Worm (Caenorhabditis elegans): Measurements from ENCODE around the gene E01G4.5.

Gene E01G4.5

ce11 chrII:13521977-13522404 lies 49.8 kb downstream of the E01G4.5 start (continued):
- TF ChIP-seq snpc-1.2 (GFP tag; IDR thresholded peaks at IDR 0.05): peak; percentile 20; the same call in 1 of the 2 replicates
- TF ChIP-seq nhr-42 (GFP tag; IDR thresholded peaks at IDR 0.05): no peak; the same call in 1 of the 2 replicates
- TF ChIP-seq T26A8.4 (GFP tag; IDR thresholded peaks at IDR 0.05): no peak; the same call in 1 of the 2 replicates
- TF ChIP-seq mes-2 (tag; optimal IDR thresholded peaks at IDR 0.05; ENCODE audit: poor library complexity, severe bottlenecking): no peak
- TF ChIP-seq T20F7.1 (GFP tag; optimal IDR thresholded peaks at IDR 0.05): no peak
- no peak for TF ChIP-seq nhr-77 (tag; optimal IDR thresholded peaks at IDR 0.05)
- no peak for TF ChIP-seq spr-3 (GFP tag; optimal IDR thresholded peaks at IDR 0.05)
- TF ChIP-seq Y105C5A.15 (GFP tag; IDR thresholded peaks at IDR 0.05): no peak
- 0 out of 2 replicates have a peak, but pooled peaks have one; percentile 5 for TF ChIP-seq egl-43 (GFP tag; IDR thresholded peaks at IDR 0.05)
- no peak for TF ChIP-seq pqm-1 (tag; optimal IDR thresholded peaks at IDR 0.05)
- TF ChIP-seq tag-97 (GFP tag; IDR thresholded peaks at IDR 0.05): no peak
- no peak for TF ChIP-seq daf-12 (tag; optimal IDR thresholded peaks at IDR 0.05)
- TF ChIP-seq aha-1 (tag): peak; percentile 13
- TF ChIP-seq dmd-9 (GFP tag; IDR thresholded peaks at IDR 0.05): no peak
- no peak for TF ChIP-seq zfp-2 (tag; optimal IDR thresholded peaks at IDR 0.05)
- no peak for TF ChIP-seq php-3 (GFP tag; IDR thresholded peaks at IDR 0.05)
- no peak for TF ChIP-seq gei-8 (GFP tag; optimal IDR thresholded peaks at IDR 0.05)
- TF ChIP-seq spr-1 (tag; optimal IDR thresholded peaks at IDR 0.05): peak; percentile 33
- no peak for TF ChIP-seq mdl-1 (tag; optimal IDR thresholded peaks at IDR 0.05)
- peak; percentile 28 for TF ChIP-seq duxl-1 (tag; optimal IDR thresholded peaks at IDR 0.05; ENCODE audit: poor library complexity)
- TF ChIP-seq unc-39 (tag; optimal IDR thresholded peaks at IDR 0.05): no peak
- no peak for TF ChIP-seq ceh-28 (tag; optimal IDR thresholded peaks at IDR 0.05)
- TF ChIP-seq lin-13 (GFP tag; optimal IDR thresholded peaks at IDR 0.05): no peak
- no peak for TF ChIP-seq ceh-82 (tag; optimal IDR thresholded peaks at IDR 0.05)
